Worm (Caenorhabditis elegans) whole organism, mixed stage, embryonic: ENCODE results near the gene nac-2.

Experiments
- M03D4.4 ChIP-seq: sonication (generic microtip); optimal IDR thresholded peaks from 2 replicates; lab custom pipeline; 2017; ENCODE audit warnings: mild to moderate bottlenecking, missing genetic modification characterization, missing compliant biosample characterization
- bed-3 ChIP-seq: fragments of 200-800 bp; sonication (Bioruptor generic); optimal IDR thresholded peaks from 3 replicates; lab custom pipeline; 2018; ENCODE audit warnings: mild to moderate bottlenecking, missing genetic modification characterization, moderate library complexity, missing compliant biosample characterization
- ceh-39 ChIP-seq: fragments of 150-350 bp; optimal IDR thresholded peaks from 2 replicates; lab custom pipeline; 2014; ENCODE audit warnings: missing biosample characterization, missing genetic modification characterization
- ceh-43 ChIP-seq: fragments of 200-800 bp; sonication (Bioruptor generic); optimal IDR thresholded peaks from 2 replicates; lab custom pipeline; 2018; ENCODE audit warnings: mild to moderate bottlenecking, missing genetic modification characterization, moderate library complexity, missing compliant biosample characterization
- ceh-83 ChIP-seq: fragments of 200-800 bp; sonication (Bioruptor generic); optimal IDR thresholded peaks from 2 replicates; lab custom pipeline; 2018; ENCODE audit warnings: mild to moderate bottlenecking, missing genetic modification characterization, missing compliant biosample characterization
- ces-1 ChIP-seq: fragments of 150-350 bp; optimal IDR thresholded peaks from 2 replicates; lab custom pipeline; 2014; ENCODE audit warnings: missing biosample characterization, missing genetic modification reagents, missing genetic modification characterization
- cnd-1 ChIP-seq: fragments of 200-800 bp; sonication (Bioruptor generic); optimal IDR thresholded peaks from 2 replicates; lab custom pipeline; 2018; ENCODE audit warnings: mild to moderate bottlenecking, missing genetic modification characterization, missing compliant biosample characterization
- elt-1 ChIP-seq: sonication (generic microtip); optimal IDR thresholded peaks from 2 replicates; lab custom pipeline; 2017; ENCODE audit warnings: missing genetic modification characterization, mild to moderate bottlenecking, missing compliant biosample characterization, antibody characterized with exemption, moderate library complexity, borderline replicate concordance; ENCODE audit not compliant: insufficient read depth
- elt-3 ChIP-seq: fragments of 150-350 bp; optimal IDR thresholded peaks from 2 replicates; lab custom pipeline; 2014; ENCODE audit warnings: missing biosample characterization, missing genetic modification characterization
- ham-2 ChIP-seq: fragments of 200-800 bp; sonication (Bioruptor generic); optimal IDR thresholded peaks from 2 replicates; lab custom pipeline; 2018; ENCODE audit warnings: mild to moderate bottlenecking, missing genetic modification characterization, missing compliant biosample characterization
- hlh-1 ChIP-seq: fragments of 150-350 bp; optimal IDR thresholded peaks from 2 replicates; lab custom pipeline; 2014; ENCODE audit warnings: missing biosample characterization, missing genetic modification reagents, missing genetic modification characterization
- lin-32 ChIP-seq: fragments of 200-800 bp; sonication (Bioruptor generic); optimal IDR thresholded peaks from 2 replicates; lab custom pipeline; 2018; ENCODE audit warnings: mild to moderate bottlenecking, missing genetic modification characterization, missing compliant biosample characterization
- lsy-2 ChIP-seq: fragments of 150-350 bp; optimal IDR thresholded peaks from 2 replicates; lab custom pipeline; 2014; ENCODE audit warnings: missing biosample characterization, missing genetic modification characterization
- mab-5 ChIP-seq: fragments of 150-350 bp; optimal IDR thresholded peaks from 2 replicates; lab custom pipeline; 2014; ENCODE audit warnings: missing biosample characterization, missing genetic modification characterization
- mep-1 ChIP-seq: fragments of 150-350 bp; optimal IDR thresholded peaks from 2 replicates; lab custom pipeline; 2017; ENCODE audit warnings: missing biosample characterization, missing genetic modification reagents, missing genetic modification characterization, inconsistent platforms
- mls-2 ChIP-seq: sonication (generic microtip); optimal IDR thresholded peaks from 2 replicates; lab custom pipeline; 2016; ENCODE audit warnings: mild to moderate bottlenecking, missing genetic modification characterization, moderate library complexity, missing compliant biosample characterization
- nhr-12 ChIP-seq: fragments of 150-350 bp; optimal IDR thresholded peaks from 2 replicates; lab custom pipeline; 2014; ENCODE audit warnings: missing biosample characterization, missing genetic modification characterization
- nhr-2 ChIP-seq: fragments of 150-350 bp; optimal IDR thresholded peaks from 2 replicates; lab custom pipeline; 2014; ENCODE audit warnings: missing biosample characterization, missing genetic modification characterization
- nhr-28 ChIP-seq: fragments of 150-350 bp; optimal IDR thresholded peaks from 2 replicates; lab custom pipeline; 2014; ENCODE audit warnings: missing biosample characterization, missing genetic modification characterization
- nhr-76 ChIP-seq: sonication (generic microtip); optimal IDR thresholded peaks from 2 replicates; lab custom pipeline; 2017; ENCODE audit warnings: missing biosample characterization, missing genetic modification characterization
- pha-4 ChIP-seq: fragments of 150-350 bp; optimal IDR thresholded peaks from 2 replicates; lab custom pipeline; 2018; ENCODE audit warnings: missing biosample characterization, missing genetic modification reagents, missing genetic modification characterization
- sem-2 ChIP-seq: fragments of 200-800 bp; sonication (Bioruptor generic); optimal IDR thresholded peaks from 2 replicates; lab custom pipeline; 2018; ENCODE audit warnings: mild to moderate bottlenecking, missing genetic modification characterization, missing compliant biosample characterization
- snpc-4 ChIP-seq: fragments of 150-350 bp; optimal IDR thresholded peaks from 2 replicates; lab custom pipeline; 2014; ENCODE audit warnings: missing biosample characterization, missing genetic modification characterization
- sptf-1 ChIP-seq: sonication (generic microtip); optimal IDR thresholded peaks from 2 replicates; lab custom pipeline; 2017; ENCODE audit warnings: mild to moderate bottlenecking, missing genetic modification characterization, moderate library complexity, missing compliant biosample characterization
- tbx-8 ChIP-seq: fragments of 200-800 bp; sonication (Bioruptor generic); optimal IDR thresholded peaks from 2 replicates; lab custom pipeline; 2018; ENCODE audit warnings: mild to moderate bottlenecking, missing genetic modification characterization, moderate library complexity, missing compliant biosample characterization
- unc-120 ChIP-seq: sonication (generic microtip); optimal IDR thresholded peaks from 2 replicates; lab custom pipeline; 2017; ENCODE audit warnings: missing genetic modification characterization, missing compliant biosample characterization; ENCODE audit not compliant: poor library complexity, severe bottlenecking
- unc-39 ChIP-seq: fragments of 150-350 bp; optimal IDR thresholded peaks from 2 replicates; lab custom pipeline; 2014; ENCODE audit warnings: missing biosample characterization, missing genetic modification characterization
- ztf-11 ChIP-seq: fragments of 150-350 bp; optimal IDR thresholded peaks from 2 replicates; lab custom pipeline; 2014; ENCODE audit warnings: missing biosample characterization, missing genetic modification characterization

The nac-2 gene

DNA sequence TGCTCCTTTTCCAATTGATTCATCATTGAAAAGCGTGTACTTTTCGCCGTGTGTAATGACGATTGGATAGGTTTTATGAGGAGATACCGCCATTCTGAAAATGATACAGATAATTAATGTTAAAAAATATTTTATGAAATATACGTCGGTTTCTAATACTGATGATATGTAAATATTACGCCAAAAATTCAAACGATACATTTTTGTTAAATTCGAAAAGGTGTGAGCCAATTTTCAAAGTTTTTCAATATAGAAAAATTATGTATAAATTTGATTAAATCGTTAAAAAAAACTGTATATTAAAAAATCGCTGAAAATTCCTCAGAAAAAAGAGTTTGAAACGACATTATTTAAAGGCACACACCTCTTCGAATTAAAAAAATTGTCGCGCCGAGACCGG, 7.5 kb upstream of the nac-2 start, which contains the start of gene ikke-1:
Gene ikke-1, minus strand, starts transcription at position 101 of the 400 bp plus-strand sequence.
- TF ChIP-seq ham-2 (GFP tag; lab: Kevin White, UChicago) (no peak), cnd-1 (tag; lab: Kevin White, UChicago) (no peak), nhr-2 (tag; lab: Kevin White, UChicago) (peak; percentile 11)
- TF ChIP-seq, all 35 proteins: peak for 1

DNA sequence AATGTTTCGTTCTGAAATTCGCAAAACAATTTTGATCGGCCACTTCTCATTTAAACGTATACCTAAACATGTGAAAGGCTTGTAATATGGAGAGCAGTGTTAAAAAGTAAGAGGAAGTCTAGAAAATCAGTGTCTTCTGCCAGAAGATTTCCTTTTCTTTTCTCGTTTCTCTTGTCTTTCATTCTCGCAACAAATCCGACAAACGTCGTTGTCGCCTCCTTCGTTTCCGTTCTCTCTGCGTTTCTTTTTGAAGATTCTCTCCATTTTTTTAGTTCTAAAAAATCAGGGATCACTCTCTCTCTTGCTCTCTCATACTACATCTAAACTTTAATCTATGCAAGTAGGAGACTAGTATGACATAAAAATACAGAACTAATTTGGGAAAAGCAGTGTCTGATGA, 4.2 kb upstream of the nac-2 start:
- TF ChIP-seq lsy-2 (tag; lab: Kevin White, UChicago), result no peak
- no peak for TF ChIP-seq nhr-28 (tag; lab: Kevin White, UChicago)
- no peak for TF ChIP-seq lin-32
- no peak for TF ChIP-seq mls-2 (tag; lab: Kevin White, UChicago)
- no peak for TF ChIP-seq ham-2 (GFP tag; lab: Kevin White, UChicago)
- TF ChIP-seq M03D4.4 (tag; lab: Kevin White, UChicago), result no peak
- no peak for TF ChIP-seq nhr-76 (tag; lab: Kevin White, UChicago)
- no peak for TF ChIP-seq ceh-83
- no peak for TF ChIP-seq mep-1 (tag; lab: Kevin White, UChicago)
- no peak for TF ChIP-seq unc-120 (tag; lab: Kevin White, UChicago)
- no peak for TF ChIP-seq nhr-2 (tag; lab: Kevin White, UChicago)
- no peak for TF ChIP-seq elt-3
- no peak for TF ChIP-seq unc-39 (tag; lab: Kevin White, UChicago)
- no peak for TF ChIP-seq ztf-11 (tag; lab: Kevin White, UChicago)
- TF ChIP-seq ceh-43 (GFP tag; lab: Kevin White, UChicago), result no peak
- TF ChIP-seq hlh-1 (tag; lab: Kevin White, UChicago), result no peak
- TF ChIP-seq mab-5, result no peak

DNA sequence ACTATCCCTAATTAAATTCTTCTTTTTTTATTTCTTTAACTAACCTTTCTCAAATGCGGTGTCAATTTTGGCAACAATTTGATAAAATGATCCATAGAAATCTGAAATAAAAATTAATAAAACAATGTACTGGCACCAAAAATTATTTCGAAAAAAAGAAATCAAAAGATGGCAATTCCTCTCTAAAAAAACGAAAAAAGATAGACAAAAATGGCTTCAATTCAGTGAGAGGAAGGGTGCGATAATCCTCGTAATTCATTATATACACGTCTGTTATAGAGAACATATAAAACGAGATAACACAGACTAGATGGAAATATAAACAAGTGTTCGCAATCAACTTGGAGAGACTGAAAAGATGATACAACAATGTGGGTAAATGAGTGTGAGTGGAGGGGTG, 2.7 kb upstream of the nac-2 start, which contains the start of gene R107.2:
Gene R107.2, minus strand, starts transcription at position 101 of the 400 bp plus-strand sequence.
- TF ChIP-seq ceh-43 (GFP tag; lab: Kevin White, UChicago) (no peak), bed-3 (GFP tag; lab: Kevin White, UChicago) (no peak), unc-39 (tag; lab: Kevin White, UChicago) (no peak), ham-2 (GFP tag; lab: Kevin White, UChicago) (no peak), mls-2 (tag; lab: Kevin White, UChicago) (no peak), nhr-2 (tag; lab: Kevin White, UChicago) (no peak), ceh-39 (tag; lab: Kevin White, UChicago) (no peak), sem-2 (GFP tag; lab: Kevin White, UChicago) (no peak)
- TF ChIP-seq, all 35 proteins: peak for 0

DNA sequence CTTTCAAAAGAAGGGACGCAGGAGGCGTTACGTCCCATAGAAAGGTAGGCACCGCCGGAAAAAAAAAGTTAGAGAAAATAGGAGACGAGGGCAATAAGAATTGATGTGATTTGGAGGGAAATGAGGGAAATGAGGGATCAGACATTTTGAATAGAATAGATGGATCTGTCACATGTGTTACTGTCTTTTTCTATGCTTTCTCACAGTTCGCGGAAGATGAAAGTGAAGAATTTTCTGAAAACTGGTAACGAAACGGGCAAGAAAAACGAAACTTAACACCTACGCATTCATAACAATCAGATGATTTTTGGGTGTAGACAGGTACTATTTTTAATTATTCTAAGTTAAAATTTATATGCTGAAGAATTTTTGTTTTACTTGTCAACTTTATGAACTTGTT, 5.4 kb downstream of the nac-2 start, which contains the start of gene R107.9:
Gene R107.9, plus strand, starts transcription at position 301 of the 400 bp plus-strand sequence.
- no peak for TF ChIP-seq elt-1
- TF ChIP-seq ces-1, result no peak
- no peak for TF ChIP-seq hlh-1 (tag; lab: Kevin White, UChicago)
- TF ChIP-seq cnd-1 (tag; lab: Kevin White, UChicago), result no peak
- TF ChIP-seq nhr-76 (tag; lab: Kevin White, UChicago), result no peak
- TF ChIP-seq ztf-11 (tag; lab: Kevin White, UChicago), result no peak
- no peak for TF ChIP-seq sptf-1 (tag; lab: Kevin White, UChicago)
- TF ChIP-seq ceh-43 (GFP tag; lab: Kevin White, UChicago), result no peak
- no peak for TF ChIP-seq lin-32
- no peak for TF ChIP-seq snpc-4 (tag; lab: Kevin White, UChicago)
- no peak for TF ChIP-seq elt-3
- TF ChIP-seq lsy-2 (tag; lab: Kevin White, UChicago), result no peak
- TF ChIP-seq ceh-39 (tag; lab: Kevin White, UChicago), result no peak
- TF ChIP-seq nhr-12 (tag; lab: Kevin White, UChicago), result no peak

DNA sequence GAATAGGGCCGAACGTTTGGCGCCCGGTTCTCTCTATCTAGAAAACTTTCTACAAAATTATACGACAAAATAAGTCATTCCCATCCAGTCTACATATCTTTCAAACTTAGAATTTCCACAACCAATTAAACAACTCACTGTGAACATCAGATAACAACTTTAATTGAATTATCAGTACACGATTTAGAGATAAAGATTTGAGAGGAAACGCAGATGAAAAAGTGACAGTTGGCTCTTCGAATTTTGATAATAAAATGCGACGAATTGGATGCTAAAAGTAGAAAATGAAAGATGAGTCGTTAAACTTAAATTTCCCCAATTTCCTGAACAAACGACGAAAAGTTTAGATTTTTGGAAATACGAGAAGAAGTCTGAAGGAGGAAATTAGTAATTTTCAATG, 8.1 kb downstream of the nac-2 start:
- TF ChIP-seq lin-32 (no peak), elt-3 (no peak), snpc-4 (tag; lab: Kevin White, UChicago) (no peak), sem-2 (GFP tag; lab: Kevin White, UChicago) (no peak), M03D4.4 (tag; lab: Kevin White, UChicago) (no peak), nhr-2 (tag; lab: Kevin White, UChicago) (no peak), pha-4 (tag; lab: Kevin White, UChicago) (no peak), tbx-8 (GFP tag; lab: Kevin White, UChicago) (no peak), nhr-12 (tag; lab: Kevin White, UChicago) (no peak), ceh-43 (GFP tag; lab: Kevin White, UChicago) (no peak), hlh-1 (tag; lab: Kevin White, UChicago) (no peak), mep-1 (tag; lab: Kevin White, UChicago) (no peak), ces-1 (no peak), ztf-11 (tag; lab: Kevin White, UChicago) (no peak), ham-2 (GFP tag; lab: Kevin White, UChicago) (no peak)
